Worm (Caenorhabditis elegans) whole organism, L4 larva: ENCODE measurements around the gene Y54E2A.8.

Experiments
- T26A8.4 ChIP-seq: fragments of 200-800 bp; sonication (Bioruptor generic); IDR thresholded peaks from 2 replicates; pipeline ENCODE4 v1.3.6; 2022; ENCODE audit warnings: missing genetic modification characterization, missing compliant biosample characterization
- Y105C5A.15 ChIP-seq: fragments of 200-800 bp; sonication (Bioruptor generic); IDR thresholded peaks from 2 replicates; pipeline ENCODE4 v1.3.6; 2022; ENCODE audit warnings: missing genetic modification characterization, missing compliant biosample characterization
- aha-1 ChIP-seq: fragments of 150-350 bp; peaks from one replicate; lab custom pipeline; 2014; ENCODE audit warnings: missing biosample characterization, missing genetic modification characterization
- ceh-20 ChIP-seq: fragments of 200-800 bp; sonication (Bioruptor generic); IDR thresholded peaks from 2 replicates; pipeline ENCODE4 v1.3.6; 2022; ENCODE audit warnings: missing genetic modification reagents, missing genetic modification characterization, missing compliant biosample characterization
- ceh-28 ChIP-seq: fragments of 150-350 bp; optimal IDR thresholded peaks from 2 replicates; lab custom pipeline; 2014; ENCODE audit warnings: missing biosample characterization, missing genetic modification reagents, missing genetic modification characterization
- daf-19 ChIP-seq: fragments of 200-800 bp; sonication (Bioruptor generic); conservative IDR thresholded peaks from 2 replicates; pipeline ENCODE4 v1.3.6; 2022; ENCODE audit warnings: missing genetic modification characterization, missing compliant biosample characterization
- dmd-6 ChIP-seq: fragments of 200-800 bp; sonication (Bioruptor generic); IDR thresholded peaks from 2 replicates; pipeline ENCODE4 v1.3.6; 2022; ENCODE audit warnings: missing genetic modification reagents, missing genetic modification characterization, missing compliant biosample characterization
- dmd-9 ChIP-seq: fragments of 200-800 bp; sonication (Bioruptor generic); IDR thresholded peaks from 2 replicates; pipeline ENCODE4 v1.3.6; 2022; ENCODE audit warnings: missing genetic modification reagents, missing genetic modification characterization, missing compliant biosample characterization
- duxl-1 ChIP-seq: sonication (generic microtip); optimal IDR thresholded peaks from 2 replicates; lab custom pipeline; 2016; ENCODE audit warnings: mild to moderate bottlenecking, missing genetic modification characterization, moderate library complexity, missing compliant biosample characterization; ENCODE audit not compliant: poor library complexity
- fkh-10 ChIP-seq: fragments of 150-350 bp; optimal IDR thresholded peaks from 2 replicates; lab custom pipeline; 2014; ENCODE audit warnings: missing biosample characterization, missing genetic modification reagents, missing genetic modification characterization
- fos-1 ChIP-seq: fragments of 150-350 bp; optimal IDR thresholded peaks from 2 replicates; lab custom pipeline; 2014; ENCODE audit warnings: missing biosample characterization, missing genetic modification characterization
- hlh-30 ChIP-seq: sonication (generic microtip); optimal IDR thresholded peaks from 2 replicates; lab custom pipeline; 2017; ENCODE audit warnings: antibody characterized with exemption, mild to moderate bottlenecking, missing genetic modification characterization, missing compliant biosample characterization; ENCODE audit not compliant: insufficient read depth
- hmg-1.1 ChIP-seq: fragments of 200-800 bp; sonication (Bioruptor generic); IDR thresholded peaks from 2 replicates; pipeline ENCODE4 v1.3.6; 2022; ENCODE audit warnings: missing genetic modification reagents, missing genetic modification characterization, missing compliant biosample characterization
- lin-39 ChIP-seq: fragments of 150-350 bp; optimal IDR thresholded peaks from 2 replicates; lab custom pipeline; 2014; ENCODE audit warnings: missing biosample characterization, missing genetic modification reagents, missing genetic modification characterization
- lsy-2 ChIP-seq, 2 experiments: fragments of 150-350 bp in 1 of 2; sonication (generic microtip) in 1 of 2; optimal IDR thresholded peaks; 2 replicates each; lab custom pipeline; 2014 to 2017; ENCODE audit warnings: missing biosample characterization in 2 of 2, missing genetic modification characterization in 2 of 2
- mep-1 ChIP-seq: fragments of 150-350 bp; sonication (generic microtip); optimal IDR thresholded peaks from 3 replicates; lab custom pipeline; 2014; ENCODE audit warnings: missing biosample characterization, missing genetic modification characterization
- mes-2 ChIP-seq: sonication (generic microtip); optimal IDR thresholded peaks from 2 replicates; lab custom pipeline; 2016; ENCODE audit warnings: missing genotype, mild to moderate bottlenecking, missing genetic modification characterization, missing compliant biosample characterization; ENCODE audit not compliant: poor library complexity, severe bottlenecking
- nhr-102 ChIP-seq: sonication (generic microtip); optimal IDR thresholded peaks from 2 replicates; lab custom pipeline; 2016; ENCODE audit warnings: mild to moderate bottlenecking, missing genetic modification characterization, moderate library complexity, missing compliant biosample characterization
- nhr-11 ChIP-seq: fragments of 150-350 bp; optimal IDR thresholded peaks from 2 replicates; lab custom pipeline; 2014; ENCODE audit warnings: missing biosample characterization, missing genetic modification characterization
- nhr-111 ChIP-seq: fragments of 200-800 bp; sonication (Bioruptor generic); optimal IDR thresholded peaks from 2 replicates; lab custom pipeline; 2018; ENCODE audit warnings: mild to moderate bottlenecking, missing genetic modification characterization, missing compliant biosample characterization
- nhr-25 ChIP-seq: sonication (generic microtip); optimal IDR thresholded peaks from 2 replicates; lab custom pipeline; 2017; ENCODE audit warnings: missing genetic modification characterization, mild to moderate bottlenecking, missing compliant biosample characterization, antibody characterized with exemption, moderate library complexity, borderline replicate concordance; ENCODE audit not compliant: insufficient read depth
- nhr-48 ChIP-seq: sonication (generic microtip); optimal IDR thresholded peaks from 2 replicates; lab custom pipeline; 2016; ENCODE audit warnings: mild to moderate bottlenecking, missing genetic modification characterization, missing compliant biosample characterization
- nhr-77 ChIP-seq: fragments of 150-350 bp; optimal IDR thresholded peaks from 2 replicates; lab custom pipeline; 2014; ENCODE audit warnings: missing biosample characterization, missing genetic modification characterization
- pha-4 ChIP-seq, 2 experiments: fragments of 150-350 bp in 1 of 2; fragments of 200-800 bp in 1 of 2; sonication (Bioruptor generic) in 1 of 2; IDR thresholded peaks in 1 of 2; optimal IDR thresholded peaks in 1 of 2; 2 replicates each; pipeline versions ENCODE4 v1.3.6 to Lab custom; 2014 to 2022; ENCODE audit warnings: missing genetic modification characterization in 2 of 2, missing genetic modification reagents in 2 of 2, missing biosample characterization in 1 of 2, missing compliant biosample characterization in 1 of 2
- rbr-2 ChIP-seq: sonication (generic microtip); optimal IDR thresholded peaks from 2 replicates; lab custom pipeline; 2016; ENCODE audit warnings: missing genotype, missing genetic modification characterization, missing compliant biosample characterization
- saeg-2 ChIP-seq: fragments of 200-800 bp; sonication (Bioruptor generic); IDR thresholded peaks from 2 replicates; pipeline ENCODE4 v1.3.6; 2022; ENCODE audit warnings: missing genetic modification reagents, missing genetic modification characterization, missing compliant biosample characterization
- snpc-4 ChIP-seq: fragments of 150-350 bp; optimal IDR thresholded peaks from 2 replicates; lab custom pipeline; 2014; ENCODE audit warnings: missing biosample characterization, missing genetic modification characterization
- spr-3 ChIP-seq: fragments of 200-800 bp; sonication (Bioruptor generic); optimal IDR thresholded peaks from 2 replicates; lab custom pipeline; 2018; ENCODE audit warnings: mild to moderate bottlenecking, missing genetic modification characterization, missing compliant biosample characterization
- tag-97 ChIP-seq: fragments of 200-800 bp; sonication (Bioruptor generic); IDR thresholded peaks from 2 replicates; pipeline ENCODE4 v1.3.6; 2022; ENCODE audit warnings: missing genetic modification characterization, missing compliant biosample characterization
- zfp-3 ChIP-seq: fragments of 200-800 bp; sonication (Bioruptor generic); conservative IDR thresholded peaks from 2 replicates; pipeline ENCODE4 v1.3.6; 2022; ENCODE audit warnings: missing genetic modification reagents, missing genetic modification characterization, missing compliant biosample characterization
- zip-2 ChIP-seq: fragments of 150-350 bp; optimal IDR thresholded peaks from 2 replicates; lab custom pipeline; 2014; ENCODE audit warnings: missing biosample characterization, missing genetic modification characterization

Gene Y54E2A.8

DNA sequence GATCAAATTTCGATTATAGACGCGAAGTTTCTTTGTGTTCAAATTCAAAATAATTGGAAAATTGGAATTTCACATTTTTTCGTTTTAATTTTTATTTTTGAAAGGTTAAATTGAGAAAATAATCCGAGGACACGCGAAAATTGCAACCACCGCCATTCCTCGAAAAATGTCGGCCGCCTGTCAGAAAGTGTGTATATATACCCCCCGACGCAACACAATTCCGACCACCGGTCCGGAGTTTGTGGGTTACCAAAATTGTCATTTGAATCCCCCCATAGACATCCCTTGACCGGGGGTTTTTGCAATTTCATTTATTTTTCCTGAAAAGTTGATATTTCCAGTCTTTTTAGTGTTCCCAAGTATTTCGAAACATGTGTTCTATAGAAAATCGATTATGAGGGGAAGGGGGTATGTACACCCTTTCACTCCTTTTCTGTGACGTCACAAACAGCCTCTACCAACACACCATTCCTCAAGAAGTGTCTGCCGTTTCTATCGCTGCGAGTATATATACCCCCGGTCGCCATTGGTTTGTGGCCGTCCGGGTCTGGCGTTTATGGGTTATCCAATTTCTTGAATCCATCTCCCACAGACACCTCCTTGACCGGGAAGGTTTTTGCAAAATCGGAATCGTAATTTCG is 26.2 kb downstream of the Y54E2A.8 start, which contains the start of gene W01D2.3 (continued):
- TF ChIP-seq saeg-2 = peak; percentile 71; the same call in 1 of the 2 replicates
- TF ChIP-seq nhr-77 (tag; lab: Kevin White, UChicago) = peak; percentile 39
- no peak for TF ChIP-seq fkh-10
- peak; percentile 87 for TF ChIP-seq spr-3 (GFP tag; lab: Kevin White, UChicago)
- TF ChIP-seq hlh-30 (tag; lab: Kevin White, UChicago) = peak; percentile 64
- peak; percentile 85; the same call in 1 of the 2 replicates for TF ChIP-seq daf-19 (GFP tag; lab: Robert Waterston, UW)
- peak; percentile 98 for TF ChIP-seq snpc-4
- no peak for TF ChIP-seq fos-1 (tag; lab: Kevin White, UChicago)
- peak; percentile 35 for TF ChIP-seq ceh-28 (tag; lab: Kevin White, UChicago)
- no peak for TF ChIP-seq lin-39 (tag; lab: Kevin White, UChicago)
- TF ChIP-seq nhr-11 (tag; lab: Kevin White, UChicago) = no peak
- peak; percentile 92 for TF ChIP-seq nhr-102 (tag; lab: Kevin White, UChicago)
- peak; percentile 93 for TF ChIP-seq nhr-111 (GFP tag; lab: Kevin White, UChicago)
- TF ChIP-seq zfp-3 (GFP tag; lab: Robert Waterston, UW) = 0 out of 2 replicates have a peak, but pooled peaks have one; percentile 51
- TF ChIP-seq Y105C5A.15 (GFP tag; lab: Robert Waterston, UW) = 0 out of 2 replicates have a peak, but pooled peaks have one; percentile 23
- TF ChIP-seq pha-4 (GFP tag; IDR thresholded peaks at IDR 0.05; lab: Robert Waterston, UW) = peak; percentile 83
- TF ChIP-seq pha-4 (tag; optimal IDR thresholded peaks at IDR 0.05; lab: Kevin White, UChicago) = no peak
- TF ChIP-seq tag-97 (GFP tag; lab: Robert Waterston, UW) = no peak

DNA sequence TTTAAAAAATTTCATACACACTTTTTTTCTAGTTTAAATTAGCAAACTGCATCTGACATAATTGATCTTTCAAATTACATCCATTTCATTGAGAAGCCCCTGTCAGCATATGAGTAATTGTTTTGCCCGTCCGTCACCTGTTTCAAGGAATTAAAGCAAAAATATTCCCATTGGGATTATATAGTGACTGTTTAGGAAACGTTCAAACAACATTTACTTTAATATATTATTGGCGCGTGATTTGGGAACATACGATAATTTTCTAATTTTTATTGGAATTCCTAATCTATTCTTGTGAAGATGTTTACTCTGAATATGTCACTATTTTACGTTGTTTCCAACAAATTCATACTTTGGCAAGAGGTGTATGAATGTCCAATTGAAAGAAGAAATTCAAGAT is 27.5 kb downstream of the Y54E2A.8 start, which contains the start of gene srt-11:
srt-11 (plus strand) TSS at position 301 of the 400 bp plus-strand sequence.
- TF ChIP-seq ceh-20 = no peak
- TF ChIP-seq aha-1 (tag; lab: Kevin White, UChicago) = peak; percentile 4

DNA sequence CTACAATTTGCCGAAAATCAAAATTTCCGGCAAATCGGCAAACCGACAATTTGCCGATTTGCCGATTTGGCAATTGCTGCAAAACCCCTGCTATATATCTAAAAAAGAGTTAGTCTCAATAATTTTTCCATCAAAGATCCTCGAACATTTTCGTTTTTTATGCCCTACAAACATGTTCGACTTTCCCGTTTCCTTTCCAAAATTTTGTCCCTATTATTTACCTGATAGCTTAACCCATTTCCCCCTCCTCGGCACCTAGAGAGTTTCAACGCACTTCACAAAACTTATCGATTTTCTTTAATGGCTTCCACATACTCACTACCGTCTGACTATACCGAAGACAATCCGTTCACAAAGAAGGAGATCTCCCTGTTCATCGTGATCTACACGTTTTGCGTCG is 30.5 kb downstream of the Y54E2A.8 start, which contains the start of gene W01D2.6:
W01D2.6 (plus strand) TSS at position 301 of the 400 bp plus-strand sequence.
- TF ChIP-seq snpc-4 (no peak), nhr-48 (tag; lab: Kevin White, UChicago) (no peak), T26A8.4 (GFP tag; lab: Robert Waterston, UW) (no peak), dmd-6 (GFP tag; lab: Robert Waterston, UW) (no peak), duxl-1 (tag; lab: Kevin White, UChicago) (no peak), mep-1 (tag; lab: Kevin White, UChicago) (no peak)

DNA sequence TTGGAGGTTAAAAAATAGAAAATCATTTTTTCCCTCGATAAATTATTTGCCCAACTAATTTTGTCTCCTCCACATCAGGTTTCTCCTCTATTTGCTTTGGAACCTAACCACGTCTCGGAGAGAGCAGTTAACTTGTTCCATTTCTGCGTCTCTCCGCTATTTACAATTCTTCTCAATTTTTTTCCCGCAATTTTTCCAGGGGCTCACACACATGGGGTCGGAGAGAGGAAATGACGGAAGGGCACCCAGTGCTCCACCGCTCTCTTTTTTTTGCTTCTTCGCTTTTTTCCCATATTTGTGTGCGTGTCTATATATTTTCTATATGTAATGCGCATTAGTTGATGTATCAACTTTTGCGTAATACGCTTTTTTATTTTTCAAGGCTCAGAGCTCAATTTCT is 32.5 kb downstream of the Y54E2A.8 start:
- TF ChIP-seq nhr-77 (tag; lab: Kevin White, UChicago) (peak; percentile 26), mes-2 (tag; lab: Kevin White, UChicago) (peak; percentile 13), zip-2 (tag; lab: Kevin White, UChicago) (no peak), aha-1 (tag; lab: Kevin White, UChicago) (peak; percentile 27), saeg-2 (no peak), pha-4 (GFP tag; IDR thresholded peaks at IDR 0.05; lab: Robert Waterston, UW) (no peak), pha-4 (tag; optimal IDR thresholded peaks at IDR 0.05; lab: Kevin White, UChicago) (peak; percentile 52), dmd-9 (GFP tag; lab: Robert Waterston, UW) (no peak), nhr-25 (tag; lab: Kevin White, UChicago) (no peak), hlh-30 (tag; lab: Kevin White, UChicago) (peak; percentile 6), fkh-10 (peak; percentile 29), rbr-2 (tag; lab: Kevin White, UChicago) (peak; percentile 28), lsy-2 (tag; optimal IDR thresholded peaks at IDR 0.05; lab: Kevin White, UChicago) (peak in 1 of 2 experiments; percentile 38), mep-1 (tag; lab: Kevin White, UChicago) (peak; percentile 36), hmg-1.1 (GFP tag; lab: Robert Waterston, UW) (peak; percentile 33; the same call in 1 of the 2 replicates), nhr-11 (tag; lab: Kevin White, UChicago) (peak; percentile 3)
- TF ChIP-seq, all 104 proteins: peak for 11
